Worm (Caenorhabditis elegans) whole organism, young adult: ENCODE measurements around the gene adah-1.

Experiments used
- B0019.2 ChIP-seq: fragments of 200-800 bp; sonication (Bioruptor generic); conservative IDR thresholded peaks from 2 replicates; pipeline ENCODE4 v1.3.6; 2022; ENCODE audit warnings: missing genetic modification reagents, missing genetic modification characterization, missing compliant biosample characterization
- B0261.1 ChIP-seq: sonication (generic microtip); optimal IDR thresholded peaks from 2 replicates; lab custom pipeline; 2016; ENCODE audit warnings: mild to moderate bottlenecking, missing genetic modification characterization, moderate library complexity, missing compliant biosample characterization
- C06A6.2 ChIP-seq: fragments of 200-800 bp; sonication (Bioruptor generic); conservative IDR thresholded peaks from 2 replicates; pipeline ENCODE4 v1.3.6; 2022; ENCODE audit warnings: missing genetic modification characterization, missing compliant biosample characterization
- D2030.7 ChIP-seq: fragments of 200-800 bp; sonication (Bioruptor generic); IDR thresholded peaks from 2 replicates; pipeline ENCODE4 v1.3.6; 2022; ENCODE audit warnings: missing genetic modification reagents, missing genetic modification characterization, missing compliant biosample characterization
- F22D6.2 ChIP-seq: sonication (generic microtip); optimal IDR thresholded peaks from 2 replicates; lab custom pipeline; 2016; ENCODE audit warnings: mild to moderate bottlenecking, missing genetic modification characterization, missing compliant biosample characterization
- F33H1.4 ChIP-seq: fragments of 200-800 bp; sonication (Bioruptor generic); IDR thresholded peaks from 2 replicates; pipeline ENCODE4 v1.3.6; 2022; ENCODE audit warnings: missing genetic modification reagents, missing genetic modification characterization, missing compliant biosample characterization
- F49E8.2 ChIP-seq: sonication (generic microtip); optimal IDR thresholded peaks from 3 replicates; lab custom pipeline; 2017; ENCODE audit warnings: missing genetic modification characterization, mild to moderate bottlenecking, missing compliant biosample characterization, antibody characterized with exemption, moderate library complexity; ENCODE audit not compliant: insufficient read depth
- T07F8.4 ChIP-seq: sonication (generic microtip); optimal IDR thresholded peaks from 2 replicates; lab custom pipeline; 2016; ENCODE audit warnings: mild to moderate bottlenecking, missing genetic modification characterization, moderate library complexity, missing compliant biosample characterization
- T26A5.8 ChIP-seq: sonication (generic microtip); optimal IDR thresholded peaks from 2 replicates; lab custom pipeline; 2016; ENCODE audit warnings: missing genetic modification characterization, missing compliant biosample characterization
- Y79H2A.3 ChIP-seq: fragments of 200-800 bp; sonication (Bioruptor generic); conservative IDR thresholded peaks from 2 replicates; pipeline ENCODE4 v1.3.6; 2022; ENCODE audit warnings: missing genetic modification reagents, missing genetic modification characterization, missing compliant biosample characterization
- athp-1 ChIP-seq: sonication (generic microtip); optimal IDR thresholded peaks from 2 replicates; lab custom pipeline; 2017; ENCODE audit warnings: mild to moderate bottlenecking, missing genetic modification characterization, missing compliant biosample characterization
- attf-3 ChIP-seq: fragments of 200-800 bp; sonication (Bioruptor generic); conservative IDR thresholded peaks from 2 replicates; pipeline ENCODE4 v1.3.6; 2022; ENCODE audit warnings: missing genetic modification reagents, missing genetic modification characterization, missing compliant biosample characterization
- attf-6 ChIP-seq: fragments of 200-800 bp; sonication (Bioruptor generic); IDR thresholded peaks from 2 replicates; pipeline ENCODE4 v1.3.6; 2022; ENCODE audit warnings: missing genetic modification reagents, missing genetic modification characterization, missing compliant biosample characterization
- bed-2 ChIP-seq: fragments of 200-800 bp; sonication (Bioruptor generic); IDR thresholded peaks from 2 replicates; pipeline ENCODE4 v1.3.6; 2022; ENCODE audit warnings: missing genetic modification reagents, missing genetic modification characterization, missing compliant biosample characterization
- cebp-2 ChIP-seq: fragments of 200-800 bp; sonication (Bioruptor generic); IDR thresholded peaks from 2 replicates; pipeline ENCODE4 v1.3.6; 2022; ENCODE audit warnings: missing genetic modification characterization, missing compliant biosample characterization
- ceh-100 ChIP-seq: fragments of 200-800 bp; sonication (Bioruptor generic); IDR thresholded peaks from 2 replicates; pipeline ENCODE4 v1.3.6; 2022; ENCODE audit warnings: missing genetic modification reagents, missing genetic modification characterization, missing compliant biosample characterization
- ceh-79 ChIP-seq: sonication (generic microtip); optimal IDR thresholded peaks from 2 replicates; lab custom pipeline; 2017; ENCODE audit warnings: mild to moderate bottlenecking, missing genetic modification characterization, missing compliant biosample characterization
- ceh-91 ChIP-seq: fragments of 200-800 bp; sonication (Bioruptor generic); IDR thresholded peaks from 2 replicates; pipeline ENCODE4 v1.3.6; 2022; ENCODE audit warnings: missing genetic modification reagents, missing genetic modification characterization, missing compliant biosample characterization
- dpl-1 ChIP-seq: fragments of 150-350 bp; optimal IDR thresholded peaks from 2 replicates; lab custom pipeline; 2014; ENCODE audit warnings: missing biosample characterization, missing genetic modification reagents, missing genetic modification characterization
- efl-1 ChIP-seq: fragments of 150-350 bp; optimal IDR thresholded peaks from 2 replicates; lab custom pipeline; 2014; ENCODE audit warnings: missing biosample characterization, missing genetic modification reagents, missing genetic modification characterization
- egl-18 ChIP-seq: fragments of 200-800 bp; sonication (Bioruptor generic); IDR thresholded peaks from 2 replicates; pipeline ENCODE4 v1.3.6; 2022; ENCODE audit warnings: missing genetic modification reagents, missing genetic modification characterization, missing compliant biosample characterization
- ekl-4 ChIP-seq: fragments of 200-800 bp; sonication (Bioruptor generic); IDR thresholded peaks from 2 replicates; pipeline ENCODE4 v1.3.6; 2022; ENCODE audit warnings: missing genetic modification reagents, missing genetic modification characterization, missing compliant biosample characterization
- ets-4 ChIP-seq: fragments of 200-800 bp; sonication (Bioruptor generic); optimal IDR thresholded peaks from 2 replicates; lab custom pipeline; 2018; ENCODE audit warnings: mild to moderate bottlenecking, missing genetic modification characterization, missing compliant biosample characterization
- gei-17 ChIP-seq: fragments of 200-800 bp; sonication (Bioruptor generic); optimal IDR thresholded peaks from 2 replicates; lab custom pipeline; 2018; ENCODE audit warnings: mild to moderate bottlenecking, missing genetic modification characterization, missing compliant biosample characterization
- him-1 ChIP-seq: sonication (generic microtip); optimal IDR thresholded peaks from 2 replicates; lab custom pipeline; 2016; ENCODE audit warnings: missing genotype, missing genetic modification reagents, missing genetic modification characterization, missing compliant biosample characterization
- hmg-1.2 ChIP-seq: fragments of 200-800 bp; sonication (Bioruptor generic); IDR thresholded peaks from 2 replicates; pipeline ENCODE4 v1.3.6; 2022; ENCODE audit warnings: missing genetic modification reagents, missing genetic modification characterization, missing compliant biosample characterization
- hsf-1 ChIP-seq: fragments of 200-800 bp; sonication (Bioruptor generic); IDR thresholded peaks from 2 replicates; pipeline ENCODE4 v1.3.6; 2022; ENCODE audit warnings: missing genetic modification reagents, missing genetic modification characterization, missing compliant biosample characterization
- let-526 ChIP-seq: fragments of 200-800 bp; sonication (Bioruptor generic); IDR thresholded peaks from 2 replicates; pipeline ENCODE4 v1.3.6; 2022; ENCODE audit warnings: missing genetic modification reagents, missing genetic modification characterization, missing compliant biosample characterization
- let-607 ChIP-seq, 2 experiments: fragments of 200-800 bp in 1 of 2; sonication (Bioruptor generic) in 1 of 2; sonication (generic microtip) in 1 of 2; optimal IDR thresholded peaks; 2 replicates each; lab custom pipeline; 2016 to 2018; ENCODE audit warnings: mild to moderate bottlenecking in 2 of 2, missing compliant biosample characterization in 2 of 2, missing genetic modification characterization in 2 of 2, moderate library complexity in 2 of 2, missing genotype in 1 of 2
- madf-10 ChIP-seq: sonication (generic microtip); optimal IDR thresholded peaks from 2 replicates; lab custom pipeline; 2016; ENCODE audit warnings: mild to moderate bottlenecking, missing genetic modification characterization, missing compliant biosample characterization
- madf-6 ChIP-seq: fragments of 200-800 bp; sonication (Bioruptor generic); IDR thresholded peaks from 2 replicates; pipeline ENCODE4 v1.3.6; 2022; ENCODE audit warnings: missing genetic modification reagents, missing genetic modification characterization, missing compliant biosample characterization
- madf-8 ChIP-seq: fragments of 200-800 bp; sonication (Bioruptor generic); conservative IDR thresholded peaks from 2 replicates; pipeline ENCODE4 v1.3.6; 2022; ENCODE audit warnings: missing genetic modification reagents, missing genetic modification characterization, missing compliant biosample characterization
- mcd-1 ChIP-seq: fragments of 200-800 bp; sonication (Bioruptor generic); IDR thresholded peaks from 2 replicates; pipeline ENCODE4 v1.3.6; 2022; ENCODE audit warnings: missing genetic modification reagents, missing genetic modification characterization, missing compliant biosample characterization
- mes-4 ChIP-seq: sonication (generic microtip); optimal IDR thresholded peaks from 2 replicates; lab custom pipeline; 2016; ENCODE audit warnings: missing genotype, missing genetic modification characterization, missing compliant biosample characterization
- nfya-1 ChIP-seq: sonication (generic microtip); optimal IDR thresholded peaks from 2 replicates; lab custom pipeline; 2017; ENCODE audit warnings: antibody characterized with exemption, missing compliant biosample characterization, missing genetic modification characterization, borderline replicate concordance; ENCODE audit not compliant: insufficient read depth
- nhr-90 ChIP-seq: sonication (generic microtip); optimal IDR thresholded peaks from 2 replicates; lab custom pipeline; 2016; ENCODE audit warnings: missing genotype, mild to moderate bottlenecking, missing genetic modification characterization, missing compliant biosample characterization
- sdz-38 ChIP-seq: sonication (generic microtip); optimal IDR thresholded peaks from 2 replicates; lab custom pipeline; 2016; ENCODE audit warnings: missing genotype, missing genetic modification characterization, missing compliant biosample characterization
- sea-2 ChIP-seq: fragments of 200-800 bp; sonication (Bioruptor generic); IDR thresholded peaks from 2 replicates; pipeline ENCODE4 v1.3.6; 2022; ENCODE audit warnings: missing genetic modification characterization, missing compliant biosample characterization
- snpc-3.4 ChIP-seq: sonication (generic microtip); optimal IDR thresholded peaks from 2 replicates; lab custom pipeline; 2017; ENCODE audit warnings: missing genetic modification characterization, mild to moderate bottlenecking, missing compliant biosample characterization, antibody characterized with exemption, moderate library complexity, missing genotype, missing genetic modification reagents
- snpc-4 ChIP-seq, 5 experiments: fragments of 150-350 bp in 1 of 5; sonication (generic microtip) in 4 of 5; optimal IDR thresholded peaks; 2 replicates each; lab custom pipeline; 2014 to 2018; ENCODE audit warnings: missing genetic modification characterization in 5 of 5, missing biosample characterization in 3 of 5, antibody characterized with exemption in 2 of 5, mild to moderate bottlenecking in 2 of 5, missing compliant biosample characterization in 2 of 5, missing genotype in 2 of 5, moderate library complexity in 2 of 5, missing genetic modification reagents in 1 of 5
- tbx-9 ChIP-seq: sonication (generic microtip); optimal IDR thresholded peaks from 2 replicates; lab custom pipeline; 2016; ENCODE audit warnings: borderline replicate concordance, missing genetic modification characterization, inconsistent platforms, missing compliant biosample characterization
- xnd-1 ChIP-seq: sonication (generic microtip); optimal IDR thresholded peaks from 2 replicates; lab custom pipeline; 2016; ENCODE audit warnings: missing genotype, missing genetic modification reagents, missing genetic modification characterization, missing compliant biosample characterization
- zfh-2 ChIP-seq: fragments of 200-800 bp; sonication (Bioruptor generic); conservative IDR thresholded peaks from 2 replicates; pipeline ENCODE4 v1.3.6; 2022; ENCODE audit warnings: missing genetic modification reagents, missing genetic modification characterization, missing compliant biosample characterization
- zim-3 ChIP-seq: sonication (generic microtip); optimal IDR thresholded peaks from 2 replicates; lab custom pipeline; 2017; ENCODE audit warnings: mild to moderate bottlenecking, missing genetic modification characterization, moderate library complexity, missing compliant biosample characterization

The adah-1 gene

DNA sequence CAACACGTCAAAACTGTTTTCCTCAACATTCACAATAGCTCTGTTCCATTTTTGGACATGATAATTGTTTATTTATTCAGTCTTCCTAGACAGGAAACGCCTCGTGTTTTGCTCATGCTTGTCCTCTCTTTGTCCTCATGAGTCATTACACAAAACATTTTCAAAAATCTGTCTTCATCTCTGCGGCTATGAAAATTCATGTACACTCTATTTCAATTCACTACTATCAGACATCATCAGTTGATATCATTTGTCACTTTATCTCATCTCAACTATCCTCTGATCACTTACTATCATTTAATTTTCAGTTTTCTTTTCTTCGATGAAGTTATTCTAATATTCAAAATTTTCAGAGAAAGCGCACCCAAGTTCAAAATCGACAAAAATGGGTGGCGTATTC, at the start of gene adah-1:
TSS of gene adah-1 (plus strand) at position 354 of the 400 bp plus-strand sequence.
- no peak for TF ChIP-seq dpl-1 (GFP tag; lab: Kevin White, UChicago)
- no peak for TF ChIP-seq D2030.7
- TF ChIP-seq tbx-9 (tag; lab: Kevin White, UChicago), result no peak
- no peak for TF ChIP-seq him-1 (tag; lab: Kevin White, UChicago)
- TF ChIP-seq zim-3, result no peak

- TF ChIP-seq C06A6.2 (no peak), egl-18 (GFP tag; lab: Robert Waterston, UW) (no peak), sea-2 (no peak), efl-1 (GFP tag; lab: Kevin White, UChicago) (peak; percentile 56), let-526 (GFP tag; lab: Robert Waterston, UW) (no peak), ets-4 (GFP tag; lab: Kevin White, UChicago) (no peak), snpc-4 (GFP tag; optimal IDR thresholded peaks at IDR 0.05; lab: Kevin White, UChicago) (no peak), snpc-4 (tag; optimal IDR thresholded peaks at IDR 0.05; lab: Kevin White, UChicago) (peak in 2 of 4 experiments; percentile 9 to 17), hmg-1.2 (GFP tag; lab: Robert Waterston, UW) (no peak), madf-6 (GFP tag; lab: Robert Waterston, UW) (peak; percentile 52), F33H1.4 (GFP tag; lab: Robert Waterston, UW) (peak; percentile 72)
Observed at ce11 chrIV:6977089-6977558, 46.9 kb upstream of the adah-1 start, which contains the start of the genes pgl-1 and him-3. Gene pgl-1 (minus strand): TSS chrIV:6977318. Gene him-3 (plus strand): TSS chrIV:6977508.

DNA sequence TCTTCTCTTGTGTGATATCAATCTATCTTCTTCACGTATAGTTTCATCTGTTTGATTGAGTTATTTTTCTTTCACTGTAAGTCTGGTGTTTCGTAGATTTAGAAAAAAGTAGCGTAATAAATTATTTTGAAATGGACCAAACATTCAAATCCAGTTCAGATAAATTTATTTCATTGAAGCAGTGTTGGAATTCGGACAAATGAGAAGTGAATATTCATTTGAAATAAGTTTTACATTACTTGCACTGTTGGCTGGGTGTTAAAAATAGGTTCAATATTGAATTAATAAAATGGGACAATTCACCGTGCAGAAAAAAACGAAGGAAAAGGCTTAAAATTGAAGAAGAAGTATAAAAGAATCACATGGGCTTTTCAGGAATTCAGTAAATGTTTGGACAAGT, 45.4 kb upstream of the adah-1 start:
- TF ChIP-seq ceh-91 (GFP tag; lab: Robert Waterston, UW) (no peak), F49E8.2 (tag; lab: Kevin White, UChicago) (peak; percentile 44), B0261.1 (tag; lab: Kevin White, UChicago) (no peak), cebp-2 (GFP tag; lab: Robert Waterston, UW) (no peak), mcd-1 (GFP tag; lab: Robert Waterston, UW) (no peak), bed-2 (GFP tag; lab: Robert Waterston, UW) (no peak), attf-3 (GFP tag; lab: Robert Waterston, UW) (no peak), B0019.2 (GFP tag; lab: Robert Waterston, UW) (no peak), madf-6 (GFP tag; lab: Robert Waterston, UW) (peak; percentile 43; the same call in 1 of the 2 replicates), nfya-1 (tag; lab: Kevin White, UChicago) (no peak), madf-8 (GFP tag; lab: Robert Waterston, UW) (no peak), F22D6.2 (tag; lab: Kevin White, UChicago) (no peak), T07F8.4 (tag; lab: Kevin White, UChicago) (no peak), ceh-79 (tag; lab: Kevin White, UChicago) (no peak), snpc-4 (GFP tag; optimal IDR thresholded peaks at IDR 0.05; lab: Kevin White, UChicago) (no peak), snpc-4 (tag; optimal IDR thresholded peaks at IDR 0.05; lab: Kevin White, UChicago) (peak in 1 of 4 experiments; percentile 39), mes-4 (tag; lab: Kevin White, UChicago) (no peak), let-607 (tag; optimal IDR thresholded peaks at IDR 0.05; lab: Kevin White, UChicago) (no peak), zfh-2 (no peak), ekl-4 (GFP tag; lab: Robert Waterston, UW) (no peak), xnd-1 (tag; lab: Kevin White, UChicago) (no peak), ets-4 (GFP tag; lab: Kevin White, UChicago) (no peak), hsf-1 (GFP tag; lab: Robert Waterston, UW) (no peak), C06A6.2 (no peak), sdz-38 (no peak), ceh-100 (GFP tag; lab: Robert Waterston, UW) (no peak), nhr-90 (no peak), madf-10 (no peak), attf-6 (GFP tag; lab: Robert Waterston, UW) (0 out of 2 replicates have a peak, but pooled peaks have one; percentile 35), Y79H2A.3 (GFP tag; lab: Robert Waterston, UW) (no peak), T26A5.8 (tag; lab: Kevin White, UChicago) (no peak), F33H1.4 (GFP tag; lab: Robert Waterston, UW) (peak; percentile 16; the same call in 1 of the 2 replicates), snpc-3.4 (tag; lab: Kevin White, UChicago) (peak; percentile 61), gei-17 (GFP tag; lab: Kevin White, UChicago) (no peak), athp-1 (no peak)
